Worm (Caenorhabditis elegans) whole organism, L1 larva: ENCODE results near the gene abi-1.

Experiments used
- C34B4.2 ChIP-seq: sonication (generic microtip); optimal IDR thresholded peaks from 2 replicates; lab custom pipeline; 2017; ENCODE audit warnings: mild to moderate bottlenecking, missing genetic modification characterization, missing compliant biosample characterization
- alr-1 ChIP-seq: fragments of 200-800 bp; sonication (Bioruptor generic); optimal IDR thresholded peaks from 2 replicates; lab custom pipeline; 2018; ENCODE audit warnings: borderline replicate concordance, mild to moderate bottlenecking, missing genetic modification characterization, missing compliant biosample characterization
- aly-2 ChIP-seq: fragments of 150-350 bp; optimal IDR thresholded peaks from 2 replicates; lab custom pipeline; 2014; ENCODE audit warnings: missing biosample characterization, missing genetic modification characterization
- ama-1 ChIP-seq: fragments of 150-350 bp; optimal IDR thresholded peaks from 2 replicates; lab custom pipeline; 2014
- blmp-1 ChIP-seq: fragments of 150-350 bp; optimal IDR thresholded peaks from 2 replicates; lab custom pipeline; 2014; ENCODE audit warnings: missing biosample characterization, missing genetic modification characterization
- ceh-63 ChIP-seq: fragments of 200-800 bp; sonication (Bioruptor generic); optimal IDR thresholded peaks from 2 replicates; lab custom pipeline; 2018; ENCODE audit warnings: mild to moderate bottlenecking, missing genetic modification characterization, missing compliant biosample characterization
- ceh-90 ChIP-seq: sonication (generic microtip); optimal IDR thresholded peaks from 2 replicates; lab custom pipeline; 2016; ENCODE audit warnings: missing genetic modification characterization, missing compliant biosample characterization
- efl-1 ChIP-seq, 4 experiments: fragments of 150-350 bp; optimal IDR thresholded peaks in 3 of 4; peaks in 1 of 4; 1 replicate in 1 of 4; 2 replicates in 3 of 4; lab custom pipeline; 2014; ENCODE audit warnings: missing biosample characterization in 2 of 4, missing genetic modification characterization in 2 of 4, missing genetic modification reagents in 2 of 4
- elt-2 ChIP-seq: sonication (generic microtip); optimal IDR thresholded peaks from 2 replicates; lab custom pipeline; 2016; ENCODE audit warnings: missing genetic modification characterization, mild to moderate bottlenecking, inconsistent platforms, missing compliant biosample characterization, missing genetic modification reagents
- hlh-17 ChIP-seq: fragments of 200-800 bp; sonication (Bioruptor generic); optimal IDR thresholded peaks from 2 replicates; lab custom pipeline; 2018; ENCODE audit warnings: missing genetic modification characterization, mild to moderate bottlenecking, missing compliant biosample characterization, moderate library complexity, borderline replicate concordance
- hpl-2 ChIP-seq: fragments of 150-350 bp; optimal IDR thresholded peaks from 2 replicates; lab custom pipeline; 2014; ENCODE audit warnings: missing biosample characterization, missing genetic modification reagents, missing genetic modification characterization
- irx-1 ChIP-seq: sonication (generic microtip); optimal IDR thresholded peaks from 2 replicates; lab custom pipeline; 2016; ENCODE audit warnings: missing genetic modification characterization, missing compliant biosample characterization
- lin-13 ChIP-seq: fragments of 150-350 bp; optimal IDR thresholded peaks from 2 replicates; lab custom pipeline; 2014; ENCODE audit warnings: missing biosample characterization, missing genetic modification reagents, missing genetic modification characterization
- lin-14 ChIP-seq: fragments of 200-800 bp; sonication (Bioruptor generic); optimal IDR thresholded peaks from 2 replicates; lab custom pipeline; 2018; ENCODE audit warnings: mild to moderate bottlenecking, missing genetic modification characterization, moderate library complexity, missing compliant biosample characterization
- lin-15B ChIP-seq: fragments of 150-350 bp; sonication (generic microtip); optimal IDR thresholded peaks from 3 replicates; lab custom pipeline; 2014; ENCODE audit warnings: missing biosample characterization, missing genetic modification characterization
- lin-35 ChIP-seq, 2 experiments: fragments of 150-350 bp; optimal IDR thresholded peaks; 2 replicates each; lab custom pipeline; 2014; ENCODE audit warnings: missing biosample characterization in 2 of 2, missing genetic modification characterization in 2 of 2, missing genetic modification reagents in 2 of 2
- lin-39 ChIP-seq: fragments of 150-350 bp; optimal IDR thresholded peaks from 2 replicates; lab custom pipeline; 2014; ENCODE audit warnings: missing biosample characterization, missing genetic modification reagents, missing genetic modification characterization
- lir-3 ChIP-seq: sonication (generic microtip); optimal IDR thresholded peaks from 2 replicates; lab custom pipeline; 2016; ENCODE audit warnings: mild to moderate bottlenecking, missing genetic modification characterization, moderate library complexity, missing compliant biosample characterization; ENCODE audit not compliant: poor library complexity
- lsy-2 ChIP-seq, 2 experiments: fragments of 150-350 bp; optimal IDR thresholded peaks; 2 replicates each; lab custom pipeline; 2014; ENCODE audit warnings: missing biosample characterization in 2 of 2, missing genetic modification characterization in 2 of 2
- mab-9 ChIP-seq: fragments of 200-800 bp; sonication (Bioruptor generic); IDR thresholded peaks from 2 replicates; pipeline ENCODE4 v1.3.6; 2022; ENCODE audit warnings: missing genetic modification reagents, missing genetic modification characterization, missing compliant biosample characterization
- mep-1 ChIP-seq: fragments of 150-350 bp; optimal IDR thresholded peaks from 2 replicates; lab custom pipeline; 2014; ENCODE audit warnings: missing biosample characterization, missing genetic modification characterization
- nhr-19 ChIP-seq: fragments of 200-800 bp; sonication (Bioruptor generic); conservative IDR thresholded peaks from 2 replicates; pipeline ENCODE4 v1.3.6; 2022; ENCODE audit warnings: missing genetic modification characterization, missing compliant biosample characterization
- nhr-20 ChIP-seq: sonication (generic microtip); optimal IDR thresholded peaks from 2 replicates; lab custom pipeline; 2016; ENCODE audit warnings: mild to moderate bottlenecking, missing genetic modification characterization, missing compliant biosample characterization
- nhr-47 ChIP-seq: sonication (generic microtip); optimal IDR thresholded peaks from 2 replicates; lab custom pipeline; 2016; ENCODE audit warnings: mild to moderate bottlenecking, missing genetic modification characterization, moderate library complexity, missing compliant biosample characterization
- nhr-71 ChIP-seq: sonication (generic microtip); optimal IDR thresholded peaks from 2 replicates; lab custom pipeline; 2016; ENCODE audit warnings: mild to moderate bottlenecking, missing genetic modification characterization, moderate library complexity, missing compliant biosample characterization
- nhr-77 ChIP-seq: fragments of 150-350 bp; optimal IDR thresholded peaks from 2 replicates; lab custom pipeline; 2014; ENCODE audit warnings: missing biosample characterization, missing genetic modification characterization
- nhr-85 ChIP-seq: sonication (generic microtip); peaks from one replicate; lab custom pipeline; 2016; ENCODE audit warnings: missing genetic modification characterization, inconsistent platforms, missing compliant biosample characterization
- nhr-90 ChIP-seq: sonication (generic microtip); optimal IDR thresholded peaks from 2 replicates; lab custom pipeline; 2016; ENCODE audit warnings: mild to moderate bottlenecking, missing genetic modification characterization, missing compliant biosample characterization; ENCODE audit not compliant: poor library complexity
- pqm-1 ChIP-seq: sonication (generic microtip); optimal IDR thresholded peaks from 3 replicates; lab custom pipeline; 2017; ENCODE audit warnings: missing biosample characterization, missing genetic modification characterization
- rnt-1 ChIP-seq: sonication (generic microtip); optimal IDR thresholded peaks from 2 replicates; lab custom pipeline; 2016; ENCODE audit warnings: mild to moderate bottlenecking, missing genetic modification characterization, moderate library complexity, missing compliant biosample characterization
- snpc-4 ChIP-seq: fragments of 150-350 bp; optimal IDR thresholded peaks from 2 replicates; lab custom pipeline; 2014; ENCODE audit warnings: missing biosample characterization, missing genetic modification characterization
- snu-23 ChIP-seq: sonication (generic microtip); optimal IDR thresholded peaks from 2 replicates; lab custom pipeline; 2016; ENCODE audit warnings: missing genetic modification characterization, missing compliant biosample characterization
- sptf-1 ChIP-seq: fragments of 150-350 bp; optimal IDR thresholded peaks from 2 replicates; lab custom pipeline; 2014; ENCODE audit warnings: missing biosample characterization, missing genetic modification characterization
- sup-37 ChIP-seq: fragments of 200-800 bp; sonication (Bioruptor generic); optimal IDR thresholded peaks from 2 replicates; lab custom pipeline; 2018; ENCODE audit warnings: mild to moderate bottlenecking, missing genetic modification characterization, missing compliant biosample characterization
- swsn-7 ChIP-seq: sonication (generic microtip); optimal IDR thresholded peaks from 2 replicates; lab custom pipeline; 2016; ENCODE audit warnings: missing genetic modification characterization, missing compliant biosample characterization
- unc-30 ChIP-seq: sonication (generic microtip); optimal IDR thresholded peaks from 2 replicates; lab custom pipeline; 2017; ENCODE audit warnings: missing biosample characterization, missing genetic modification characterization
- xbp-1 ChIP-seq: sonication (generic microtip); optimal IDR thresholded peaks from 2 replicates; lab custom pipeline; 2016; ENCODE audit warnings: missing genetic modification characterization, missing compliant biosample characterization
- zip-4 ChIP-seq: fragments of 200-800 bp; sonication (Bioruptor generic); optimal IDR thresholded peaks from 2 replicates; lab custom pipeline; 2018; ENCODE audit warnings: mild to moderate bottlenecking, missing genetic modification characterization, moderate library complexity, missing compliant biosample characterization
- ztf-11 ChIP-seq, 2 experiments: sonication (generic microtip); optimal IDR thresholded peaks; 2 replicates each; lab custom pipeline; 2016 to 2017; ENCODE audit warnings: missing genetic modification characterization in 2 of 2, missing biosample characterization in 1 of 2, missing compliant biosample characterization in 1 of 2

The abi-1 gene

ce11 chrIII:5663521-5663920 is 29.0 kb downstream of the abi-1 start:
- TF ChIP-seq mab-9 (GFP tag; lab: Robert Waterston, UW) (no peak), blmp-1 (tag; lab: Kevin White, UChicago) (no peak), C34B4.2 (no peak), lin-15B (tag; lab: Kevin White, UChicago) (no peak), rnt-1 (tag; lab: Kevin White, UChicago) (no peak), lsy-2 (tag; optimal IDR thresholded peaks at IDR 0.05; lab: Kevin White, UChicago) (no peak), lin-13 (GFP tag; lab: Kevin White, UChicago) (no peak), nhr-19 (GFP tag; lab: Robert Waterston, UW) (no peak), ceh-90 (no peak), hpl-2 (GFP tag; lab: Kevin White, UChicago) (no peak), pqm-1 (no peak), zip-4 (no peak), aly-2 (tag; lab: Kevin White, UChicago) (no peak), efl-1 (optimal IDR thresholded peaks at IDR 0.05; lab: Kevin White, UChicago) (no peak), efl-1 (GFP tag; optimal IDR thresholded peaks at IDR 0.05 in 1 of 2; lab: Kevin White, UChicago) (no peak), alr-1 (no peak), lir-3 (no peak)

- TF ChIP-seq ceh-63 (GFP tag; lab: Kevin White, UChicago) (no peak), blmp-1 (tag; lab: Kevin White, UChicago) (peak; percentile 25)
- TF ChIP-seq, all 84 proteins: peak for 1
Measured at ce11 chrIII:5660976-5661375, 31.6 kb downstream of the abi-1 start, which contains the start of gene F54E7.6. Gene F54E7.6 (minus strand): TSS chrIII:5661085.

- no peak for TF ChIP-seq efl-1 (optimal IDR thresholded peaks at IDR 0.05; lab: Kevin White, UChicago)
- peak in 1 of 2 experiments; percentile 8 for TF ChIP-seq efl-1 (GFP tag; optimal IDR thresholded peaks at IDR 0.05 in 1 of 2; lab: Kevin White, UChicago)
- no peak for TF ChIP-seq nhr-20 (tag; lab: Kevin White, UChicago)
- TF ChIP-seq hlh-17 = no peak
Measured at ce11 chrIII:5656941-5657340, 35.6 kb downstream of the abi-1 start, which contains the start of gene sdz-21. Gene sdz-21 (minus strand): TSS chrIII:5657041.

DNA sequence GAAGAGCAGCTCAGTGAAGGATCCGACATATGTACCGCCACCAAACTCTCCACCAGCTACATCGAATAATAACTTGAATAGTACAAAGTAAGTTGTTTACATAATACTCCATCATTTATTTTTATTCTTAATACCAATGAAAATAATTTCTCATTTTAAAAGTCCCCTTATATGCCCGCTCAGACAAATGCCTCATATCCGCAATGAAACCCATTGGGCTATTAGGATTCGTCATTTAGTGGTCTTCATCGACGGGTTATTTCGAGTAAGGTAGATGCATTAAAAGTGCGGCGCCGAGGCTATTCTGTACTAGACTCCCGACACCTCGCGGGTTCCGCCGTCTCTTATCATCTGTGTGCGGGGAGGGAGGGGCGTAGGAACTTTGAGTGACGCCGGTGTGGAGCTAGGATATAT is 38.8 kb downstream of the abi-1 start:
- TF ChIP-seq lin-39 (peak; percentile 25), mep-1 (tag; lab: Kevin White, UChicago) (no peak), lsy-2 (tag; optimal IDR thresholded peaks at IDR 0.05; lab: Kevin White, UChicago) (peak in 1 of 2 experiments; percentile 36), nhr-71 (tag; lab: Kevin White, UChicago) (peak; percentile 75), lin-35 (GFP tag; optimal IDR thresholded peaks at IDR 0.05; lab: Kevin White, UChicago) (peak in 1 of 2 experiments; percentile 29), rnt-1 (tag; lab: Kevin White, UChicago) (peak; percentile 71), alr-1 (no peak), nhr-19 (GFP tag; lab: Robert Waterston, UW) (peak; percentile 63), snpc-4 (tag; lab: Kevin White, UChicago) (peak; percentile 98), lin-14 (peak; percentile 44), snu-23 (GFP tag; lab: Kevin White, UChicago) (peak; percentile 54), xbp-1 (tag; lab: Kevin White, UChicago) (peak; percentile 26), nhr-77 (tag; lab: Kevin White, UChicago) (peak; percentile 27), nhr-47 (tag; lab: Kevin White, UChicago) (peak; percentile 77), unc-30 (no peak), ztf-11 (tag; optimal IDR thresholded peaks at IDR 0.05; lab: Kevin White, UChicago) (peak in 1 of 2 experiments; percentile 1), ceh-90 (no peak), nhr-20 (tag; lab: Kevin White, UChicago) (peak; percentile 62), lir-3 (peak; percentile 20), swsn-7 (tag; lab: Kevin White, UChicago) (peak; percentile 44), irx-1 (tag; lab: Kevin White, UChicago) (peak; percentile 52), nhr-90 (tag; lab: Kevin White, UChicago) (peak; percentile 84), sptf-1 (tag; lab: Kevin White, UChicago) (no peak), sup-37 (GFP tag; lab: Kevin White, UChicago) (no peak), ama-1 (lab: Kevin White, UChicago) (peak; percentile 75), nhr-85 (tag; lab: Kevin White, UChicago) (peak; percentile 85), elt-2 (tag; lab: Kevin White, UChicago) (peak; percentile 71), efl-1 (optimal IDR thresholded peaks at IDR 0.05; lab: Kevin White, UChicago) (peak; percentile 25 to 48), efl-1 (GFP tag; optimal IDR thresholded peaks at IDR 0.05 in 1 of 2; lab: Kevin White, UChicago) (peak in 1 of 2 experiments; percentile 93)
